Worm (Caenorhabditis elegans) whole organism, L3 larva: ENCODE measurements around the gene W01C9.2.

Experiments
- ama-1 ChIP-seq: fragments of 150-350 bp; optimal IDR thresholded peaks from 2 replicates; lab custom pipeline; 2018
- ceh-82 ChIP-seq: fragments of 150-350 bp; optimal IDR thresholded peaks from 2 replicates; lab custom pipeline; 2014; ENCODE audit warnings: missing biosample characterization, missing genetic modification characterization
- ceh-9 ChIP-seq: sonication (generic microtip); optimal IDR thresholded peaks from 2 replicates; lab custom pipeline; 2018; ENCODE audit warnings: missing biosample characterization, missing genetic modification characterization
- egl-27 ChIP-seq: sonication (generic microtip); optimal IDR thresholded peaks from 4 replicates; lab custom pipeline; 2017; ENCODE audit warnings: missing biosample characterization, missing genetic modification reagents, missing genetic modification characterization
- egl-5 ChIP-seq: fragments of 150-350 bp; optimal IDR thresholded peaks from 2 replicates; lab custom pipeline; 2017; ENCODE audit warnings: missing biosample characterization, missing genetic modification reagents, missing genetic modification characterization, inconsistent platforms
- lin-39 ChIP-seq: fragments of 150-350 bp; optimal IDR thresholded peaks from 2 replicates; lab custom pipeline; 2018; ENCODE audit warnings: missing biosample characterization, missing genetic modification reagents, missing genetic modification characterization
- nhr-11 ChIP-seq: fragments of 150-350 bp; optimal IDR thresholded peaks from 2 replicates; lab custom pipeline; 2014; ENCODE audit warnings: missing biosample characterization, missing genetic modification characterization
- nhr-12 ChIP-seq: fragments of 150-350 bp; optimal IDR thresholded peaks from 2 replicates; lab custom pipeline; 2014; ENCODE audit warnings: missing biosample characterization, missing genetic modification characterization
- nhr-25 ChIP-seq: sonication (generic microtip); optimal IDR thresholded peaks from 2 replicates; lab custom pipeline; 2017; ENCODE audit warnings: missing biosample characterization, missing genetic modification characterization
- nhr-43 ChIP-seq: sonication (generic microtip); optimal IDR thresholded peaks from 2 replicates; lab custom pipeline; 2016; ENCODE audit warnings: mild to moderate bottlenecking, missing genetic modification characterization, missing compliant biosample characterization; ENCODE audit not compliant: poor library complexity, severe bottlenecking
- nhr-77 ChIP-seq: fragments of 150-350 bp; optimal IDR thresholded peaks from 2 replicates; lab custom pipeline; 2014; ENCODE audit warnings: missing biosample characterization, missing genetic modification characterization
- pha-4 ChIP-seq: fragments of 150-350 bp; optimal IDR thresholded peaks from 2 replicates; lab custom pipeline; 2014; ENCODE audit warnings: missing biosample characterization, missing genetic modification reagents, missing genetic modification characterization
- snpc-4 ChIP-seq: fragments of 150-350 bp; optimal IDR thresholded peaks from 2 replicates; lab custom pipeline; 2014; ENCODE audit warnings: missing biosample characterization, missing genetic modification characterization
- ztf-11 ChIP-seq: fragments of 150-350 bp; optimal IDR thresholded peaks from 2 replicates; lab custom pipeline; 2014; ENCODE audit warnings: missing biosample characterization, missing genetic modification characterization

- TF ChIP-seq nhr-77 (tag; lab: Kevin White, UChicago) (no peak), pha-4 (tag; lab: Kevin White, UChicago) (peak; percentile 92), ztf-11 (tag; lab: Kevin White, UChicago) (no peak), nhr-11 (tag; lab: Kevin White, UChicago) (no peak), ama-1 (lab: Kevin White, UChicago) (no peak), nhr-25 (tag; lab: Kevin White, UChicago) (peak; percentile 52), ceh-82 (no peak), egl-27 (tag; lab: Kevin White, UChicago) (no peak), nhr-43 (tag; lab: Kevin White, UChicago) (peak; percentile 58), nhr-12 (tag; lab: Kevin White, UChicago) (no peak), egl-5 (tag; lab: Kevin White, UChicago) (no peak), snpc-4 (peak; percentile 73), ceh-9 (no peak), lin-39 (tag; lab: Kevin White, UChicago) (no peak)
Observed at ce11 chrII:8516783-8517182, 19.4 kb upstream of the W01C9.2 start, which contains the start of gene rnh-2.
